Worm (Caenorhabditis elegans): ENCODE measurements around the gene F41H10.12.

Gene F41H10.12

DNA sequence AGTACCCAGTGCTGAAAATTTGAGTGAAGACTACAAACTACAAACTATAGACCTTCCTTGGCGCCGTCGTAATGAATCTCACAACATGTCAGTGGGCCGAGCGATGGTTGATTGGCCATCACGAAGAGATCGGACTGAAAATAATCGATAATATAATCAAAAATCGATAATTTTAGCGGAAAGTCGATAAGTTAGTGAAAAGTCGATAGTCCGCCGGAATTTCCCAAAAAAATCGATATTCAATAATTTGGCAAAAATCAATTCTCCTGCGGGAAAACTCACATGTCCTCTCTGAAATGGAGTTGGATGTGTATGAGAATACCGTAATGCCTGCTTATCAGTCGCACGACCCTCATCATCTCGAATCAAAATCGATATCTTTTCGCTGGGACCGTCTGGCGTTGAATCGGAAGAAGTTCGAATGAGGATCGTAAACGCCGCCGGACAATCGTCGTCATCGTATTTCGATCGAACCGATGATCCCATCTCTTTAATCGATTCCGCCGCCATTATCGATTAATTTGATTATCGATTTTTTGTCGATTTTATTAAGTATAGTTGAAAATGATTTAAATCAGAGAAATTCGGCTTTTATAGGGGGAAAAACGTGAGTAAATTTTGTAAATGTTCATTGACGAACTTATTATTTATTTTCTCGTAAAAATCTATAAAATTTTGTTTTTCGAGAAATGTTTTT, 26.7 kb downstream of the F41H10.12 start, which contains the start of gene ZK616.8:
Gene ZK616.8 (minus strand): TSS at position 553 of the 697 bp plus-strand sequence.
- TF ChIP-seq unc-86 (tag; optimal IDR thresholded peaks at IDR 0.05) (no peak), ztf-16 (tag; optimal IDR thresholded peaks at IDR 0.05) (no peak), ceh-30 (tag; optimal IDR thresholded peaks at IDR 0.05) (no peak)

DNA sequence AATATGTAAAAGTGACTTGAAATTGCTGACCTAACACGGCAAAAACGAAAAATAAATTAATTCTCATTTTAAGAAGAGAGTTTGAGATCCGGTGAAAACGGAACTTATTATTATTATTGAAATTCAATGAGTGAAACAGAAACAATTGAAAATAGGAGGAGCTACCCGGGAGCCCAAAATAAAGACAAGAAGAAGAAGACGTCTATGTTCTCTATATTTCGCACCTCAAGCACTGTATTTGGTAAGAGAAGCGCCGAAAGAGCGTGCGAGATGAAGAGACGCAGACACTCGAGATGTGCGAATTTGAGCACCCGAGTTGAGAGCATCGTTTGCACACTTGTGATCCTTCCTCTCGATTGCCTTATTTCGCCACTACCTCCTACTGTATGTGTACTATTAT, 30.6 kb downstream of the F41H10.12 start, which contains the start of gene spp-7:
Gene spp-7 (minus strand): TSS at position 101 of the 400 bp plus-strand sequence.
- no peak for TF ChIP-seq Y22D7AL.16 (tag; optimal IDR thresholded peaks at IDR 0.05)
- TF ChIP-seq unc-3 (GFP tag; conservative IDR thresholded peaks at IDR 0.05), result no peak
- no peak for TF ChIP-seq unc-3 (tag; optimal IDR thresholded peaks at IDR 0.05)
- TF ChIP-seq hlh-8 (tag; optimal IDR thresholded peaks at IDR 0.05), result no peak
- no peak for TF ChIP-seq hlh-15 (tag; optimal IDR thresholded peaks at IDR 0.05)
- no peak for TF ChIP-seq pat-9 (tag; optimal IDR thresholded peaks at IDR 0.05)
- no peak for TF ChIP-seq nfya-1 (tag; optimal IDR thresholded peaks at IDR 0.05)
- TF ChIP-seq ceh-31 (tag; optimal IDR thresholded peaks at IDR 0.05), result no peak
- no peak for TF ChIP-seq ceh-14 (tag; optimal IDR thresholded peaks at IDR 0.05)
- no peak for TF ChIP-seq pax-1 (tag; optimal IDR thresholded peaks at IDR 0.05)
- TF ChIP-seq hlh-13 (GFP tag; optimal IDR thresholded peaks at IDR 0.05), result no peak
- no peak for TF ChIP-seq elt-4 (tag; optimal IDR thresholded peaks at IDR 0.05)
- TF ChIP-seq ama-1 (optimal IDR thresholded peaks at IDR 0.05), result no peak
- TF ChIP-seq ceh-45 (GFP tag; IDR thresholded peaks at IDR 0.05), result no peak
- TF ChIP-seq F13H6.1 (tag; optimal IDR thresholded peaks at IDR 0.05), result no peak
- no peak for TF ChIP-seq fkh-10 (GFP tag; optimal IDR thresholded peaks at IDR 0.05)
- TF ChIP-seq madf-2 (tag; optimal IDR thresholded peaks at IDR 0.05), result no peak
- no peak for TF ChIP-seq eyg-1 (tag; optimal IDR thresholded peaks at IDR 0.05)
- no peak for TF ChIP-seq elt-2 (tag; optimal IDR thresholded peaks at IDR 0.05)

DNA sequence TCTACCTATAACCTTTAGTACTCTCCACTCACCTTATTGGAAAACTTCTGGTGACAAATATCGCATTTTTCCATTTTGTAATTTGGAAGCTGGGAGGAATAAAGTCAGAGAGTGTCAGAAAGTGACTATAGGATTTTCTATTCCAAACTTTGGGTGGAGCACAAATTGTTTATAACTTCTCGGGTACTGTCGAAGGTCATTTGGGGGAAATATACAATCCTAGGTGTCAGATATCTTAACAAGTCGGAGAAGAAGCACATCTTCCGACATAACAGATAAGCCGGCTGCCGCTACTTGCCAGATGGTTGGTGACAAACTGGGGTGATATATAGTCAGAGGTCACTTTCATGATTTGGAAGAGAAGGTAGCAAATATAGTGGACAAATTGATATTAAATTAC, 34.0 kb downstream of the F41H10.12 start, which contains the start of gene ehn-3:
Gene ehn-3 (minus strand): TSS at position 101 of the 400 bp plus-strand sequence.
- TF ChIP-seq ceh-45 (GFP tag; IDR thresholded peaks at IDR 0.05) (no peak), ceh-2 (tag; optimal IDR thresholded peaks at IDR 0.05) (no peak), ahr-1 (tag; optimal IDR thresholded peaks at IDR 0.05) (no peak), C08G9.2 (tag; optimal IDR thresholded peaks at IDR 0.05) (no peak), ceh-18 (tag; optimal IDR thresholded peaks at IDR 0.05) (no peak), ceh-31 (tag; optimal IDR thresholded peaks at IDR 0.05) (no peak), gmeb-2 (tag; optimal IDR thresholded peaks at IDR 0.05) (no peak), lin-11 (tag; optimal IDR thresholded peaks at IDR 0.05) (no peak), T23F11.4 (GFP tag; optimal IDR thresholded peaks at IDR 0.05) (no peak), madf-2 (tag; optimal IDR thresholded peaks at IDR 0.05) (no peak), Y22D7AL.16 (tag; optimal IDR thresholded peaks at IDR 0.05) (no peak), sox-2 (GFP tag; IDR thresholded peaks at IDR 0.05) (no peak), nfya-1 (tag; optimal IDR thresholded peaks at IDR 0.05) (no peak), lim-6 (tag; optimal IDR thresholded peaks at IDR 0.05) (no peak)
